Fruit fly (Drosophila melanogaster): ENCODE measurements around the gene CG7730.
A peak's percentile ranks its signal among the peaks of the same experiment; 100 is the strongest.

The CG7730 gene

dm6 chr3L:17050661-17051452 lies 23.5 kb downstream of the CG7730 start (continued):
- no peak for TF ChIP-seq CG9727 (GFP tag; optimal IDR thresholded peaks at IDR 0.05)
- no peak for TF ChIP-seq fru (optimal IDR thresholded peaks at IDR 0.05)
- no peak for TF ChIP-seq CG4424 (GFP tag; optimal IDR thresholded peaks at IDR 0.05)
- no peak for TF ChIP-seq croc (GFP tag; conservative IDR thresholded peaks at IDR 0.05)
- TF ChIP-seq CG12659 (GFP tag; optimal IDR thresholded peaks at IDR 0.05): peak; percentile 42
- TF ChIP-seq psq (GFP tag; optimal IDR thresholded peaks at IDR 0.05): no peak
- TF ChIP-seq CG9932 (GFP tag; IDR thresholded peaks at IDR 0.05): no peak
- TF ChIP-seq tap (tag; optimal IDR thresholded peaks at IDR 0.05): no peak
- TF ChIP-seq CHES-1-like (GFP tag; optimal IDR thresholded peaks at IDR 0.05): no peak
- TF ChIP-seq CG12299 (tag; optimal IDR thresholded peaks at IDR 0.05): no peak
- TF ChIP-seq MTF-1 (GFP tag; optimal IDR thresholded peaks at IDR 0.05; ENCODE audit: borderline replicate concordance): no peak
- TF ChIP-seq CG7745 (tag; optimal IDR thresholded peaks at IDR 0.05): no peak
- no peak for TF ChIP-seq CG8944 (GFP tag; optimal IDR thresholded peaks at IDR 0.05)
- TF ChIP-seq CG8478 (optimal IDR thresholded peaks at IDR 0.05): peak; percentile 32
- TF ChIP-seq eyg (GFP tag; optimal IDR thresholded peaks at IDR 0.05): no peak
- TF ChIP-seq Opbp (GFP tag; IDR thresholded peaks at IDR 0.05; ENCODE audit: partially characterized antibody): peak; percentile 39; the same call in 1 of the 3 replicates
- no peak for TF ChIP-seq Dll (GFP tag; IDR thresholded peaks at IDR 0.05; ENCODE audit: partially characterized antibody)
- TF ChIP-seq Bgb (GFP tag; IDR thresholded peaks at IDR 0.05; ENCODE audit: partially characterized antibody): no peak
- TF ChIP-seq Xbp1 (GFP tag; optimal IDR thresholded peaks at IDR 0.05): no peak
- TF ChIP-seq tna (GFP tag; IDR thresholded peaks at IDR 0.05; ENCODE audit: partially characterized antibody): no peak
- no peak for TF ChIP-seq sisA (GFP tag; IDR thresholded peaks at IDR 0.05)
- no peak for TF ChIP-seq grn (GFP tag; optimal IDR thresholded peaks at IDR 0.05)
- TF ChIP-seq maf-S (GFP tag; optimal IDR thresholded peaks at IDR 0.05): no peak
- TF ChIP-seq ind (GFP tag; optimal IDR thresholded peaks at IDR 0.05): no peak
- TF ChIP-seq CG2116 (GFP tag; optimal IDR thresholded peaks at IDR 0.05): no peak
- TF ChIP-seq CG3847 (GFP tag; IDR thresholded peaks at IDR 0.05): no peak
- no peak for TF ChIP-seq Dref (GFP tag; IDR thresholded peaks at IDR 0.05)
- no peak for TF ChIP-seq usp (GFP tag; optimal IDR thresholded peaks at IDR 0.05)
- peak in 1 of 2 experiments; percentile 10 for TF ChIP-seq bsh (GFP tag; optimal IDR thresholded peaks at IDR 0.05)
- no peak for TF ChIP-seq CG11398 (GFP tag; optimal IDR thresholded peaks at IDR 0.05)
- no peak for TF ChIP-seq CG2875 (GFP tag; optimal IDR thresholded peaks at IDR 0.05)
- TF ChIP-seq CG13296 (GFP tag; optimal IDR thresholded peaks at IDR 0.05): peak; percentile 7
- no peak for TF ChIP-seq CG13123 (GFP tag; optimal IDR thresholded peaks at IDR 0.05)
- TF ChIP-seq Ets65A (GFP tag): no peak
- no peak for TF ChIP-seq Antp (GFP tag; optimal IDR thresholded peaks at IDR 0.05)
- no peak for TF ChIP-seq disco-r (GFP tag; optimal IDR thresholded peaks at IDR 0.05)
- TF ChIP-seq dpn (GFP tag; optimal IDR thresholded peaks at IDR 0.05): no peak
- no peak for TF ChIP-seq fd96Cb (tag; optimal IDR thresholded peaks at IDR 0.05)
- no peak for TF ChIP-seq stc (GFP tag; IDR thresholded peaks at IDR 0.05)
- TF ChIP-seq Doc2 (GFP tag; IDR thresholded peaks at IDR 0.05): no peak
- TF ChIP-seq esg (GFP tag; conservative IDR thresholded peaks at IDR 0.05): no peak
- TF ChIP-seq Tbp (GFP tag; optimal IDR thresholded peaks at IDR 0.05): no peak
- no peak for TF ChIP-seq lov (optimal IDR thresholded peaks at IDR 0.05)
- TF ChIP-seq lov (GFP tag; IDR thresholded peaks at IDR 0.05): no peak
- no peak for TF ChIP-seq twi (tag; optimal IDR thresholded peaks at IDR 0.05)
